Worm (Caenorhabditis elegans) whole organism, L1 larva: ENCODE results near the gene C33D9.13.

Experiments
- C04F5.9 ChIP-seq: sonication (generic microtip); optimal IDR thresholded peaks from 2 replicates; lab custom pipeline; 2016; ENCODE audit warnings: missing genetic modification characterization, missing compliant biosample characterization
- aha-1 ChIP-seq: fragments of 150-350 bp; optimal IDR thresholded peaks from 2 replicates; lab custom pipeline; 2014; ENCODE audit warnings: missing biosample characterization, missing genetic modification characterization
- ama-1 ChIP-seq: fragments of 150-350 bp; optimal IDR thresholded peaks from 2 replicates; lab custom pipeline; 2014
- blmp-1 ChIP-seq: fragments of 150-350 bp; optimal IDR thresholded peaks from 2 replicates; lab custom pipeline; 2014; ENCODE audit warnings: missing biosample characterization, missing genetic modification characterization
- ceh-82 ChIP-seq, 3 experiments: fragments of 150-350 bp in 1 of 3; sonication (generic microtip) in 2 of 3; optimal IDR thresholded peaks; 2 replicates each; lab custom pipeline; 2014 to 2017; ENCODE audit warnings: missing biosample characterization in 3 of 3, missing genetic modification characterization in 3 of 3
- ceh-88 ChIP-seq: fragments of 200-800 bp; sonication (Bioruptor generic); IDR thresholded peaks from 2 replicates; pipeline ENCODE4 v1.3.6; 2022; ENCODE audit warnings: missing genetic modification characterization, missing compliant biosample characterization
- ceh-90 ChIP-seq: sonication (generic microtip); optimal IDR thresholded peaks from 2 replicates; lab custom pipeline; 2016; ENCODE audit warnings: missing genetic modification characterization, missing compliant biosample characterization
- ces-1 ChIP-seq: fragments of 150-350 bp; optimal IDR thresholded peaks from 2 replicates; lab custom pipeline; 2014; ENCODE audit warnings: missing biosample characterization, missing genetic modification reagents, missing genetic modification characterization
- efl-1 ChIP-seq, 4 experiments: fragments of 150-350 bp; optimal IDR thresholded peaks in 3 of 4; peaks in 1 of 4; 1 replicate in 1 of 4; 2 replicates in 3 of 4; lab custom pipeline; 2014; ENCODE audit warnings: missing biosample characterization in 2 of 4, missing genetic modification characterization in 2 of 4, missing genetic modification reagents in 2 of 4
- ets-5 ChIP-seq: fragments of 200-800 bp; sonication (Bioruptor generic); IDR thresholded peaks from 2 replicates; pipeline ENCODE4 v1.3.6; 2022; ENCODE audit warnings: missing genetic modification characterization, missing compliant biosample characterization
- fkh-8 ChIP-seq: sonication (generic microtip); optimal IDR thresholded peaks from 2 replicates; lab custom pipeline; 2016; ENCODE audit warnings: mild to moderate bottlenecking, missing genetic modification characterization, missing compliant biosample characterization
- fos-1 ChIP-seq: fragments of 150-350 bp; optimal IDR thresholded peaks from 2 replicates; lab custom pipeline; 2014; ENCODE audit warnings: missing biosample characterization, missing genetic modification characterization
- hlh-17 ChIP-seq: fragments of 200-800 bp; sonication (Bioruptor generic); optimal IDR thresholded peaks from 2 replicates; lab custom pipeline; 2018; ENCODE audit warnings: missing genetic modification characterization, mild to moderate bottlenecking, missing compliant biosample characterization, moderate library complexity, borderline replicate concordance
- hlh-4 ChIP-seq: sonication (generic microtip); optimal IDR thresholded peaks from 2 replicates; lab custom pipeline; 2016; ENCODE audit warnings: mild to moderate bottlenecking, missing genetic modification characterization, missing compliant biosample characterization
- hpl-2 ChIP-seq: fragments of 150-350 bp; optimal IDR thresholded peaks from 2 replicates; lab custom pipeline; 2014; ENCODE audit warnings: missing biosample characterization, missing genetic modification reagents, missing genetic modification characterization
- irx-1 ChIP-seq: sonication (generic microtip); optimal IDR thresholded peaks from 2 replicates; lab custom pipeline; 2016; ENCODE audit warnings: missing genetic modification characterization, missing compliant biosample characterization
- isw-1 ChIP-seq: fragments of 200-800 bp; sonication (Bioruptor generic); IDR thresholded peaks from 2 replicates; pipeline ENCODE4 v1.3.6; 2022; ENCODE audit warnings: missing genetic modification characterization, missing compliant biosample characterization
- lin-13 ChIP-seq: fragments of 150-350 bp; optimal IDR thresholded peaks from 2 replicates; lab custom pipeline; 2014; ENCODE audit warnings: missing biosample characterization, missing genetic modification reagents, missing genetic modification characterization
- lin-14 ChIP-seq: fragments of 200-800 bp; sonication (Bioruptor generic); optimal IDR thresholded peaks from 2 replicates; lab custom pipeline; 2018; ENCODE audit warnings: mild to moderate bottlenecking, missing genetic modification characterization, moderate library complexity, missing compliant biosample characterization
- lin-35 ChIP-seq, 2 experiments: fragments of 150-350 bp; optimal IDR thresholded peaks; 2 replicates each; lab custom pipeline; 2014; ENCODE audit warnings: missing biosample characterization in 2 of 2, missing genetic modification characterization in 2 of 2, missing genetic modification reagents in 2 of 2
- lin-39 ChIP-seq: fragments of 150-350 bp; optimal IDR thresholded peaks from 2 replicates; lab custom pipeline; 2014; ENCODE audit warnings: missing biosample characterization, missing genetic modification reagents, missing genetic modification characterization
- lsy-2 ChIP-seq, 2 experiments: fragments of 150-350 bp; optimal IDR thresholded peaks; 2 replicates each; lab custom pipeline; 2014; ENCODE audit warnings: missing biosample characterization in 2 of 2, missing genetic modification characterization in 2 of 2
- mep-1 ChIP-seq: fragments of 150-350 bp; optimal IDR thresholded peaks from 2 replicates; lab custom pipeline; 2014; ENCODE audit warnings: missing biosample characterization, missing genetic modification characterization
- nhr-11 ChIP-seq: fragments of 150-350 bp; optimal IDR thresholded peaks from 2 replicates; lab custom pipeline; 2014; ENCODE audit warnings: missing biosample characterization, missing genetic modification characterization
- nhr-19 ChIP-seq: fragments of 200-800 bp; sonication (Bioruptor generic); conservative IDR thresholded peaks from 2 replicates; pipeline ENCODE4 v1.3.6; 2022; ENCODE audit warnings: missing genetic modification characterization, missing compliant biosample characterization
- nhr-20 ChIP-seq: sonication (generic microtip); optimal IDR thresholded peaks from 2 replicates; lab custom pipeline; 2016; ENCODE audit warnings: mild to moderate bottlenecking, missing genetic modification characterization, missing compliant biosample characterization
- nhr-237 ChIP-seq: fragments of 150-350 bp; optimal IDR thresholded peaks from 2 replicates; lab custom pipeline; 2014; ENCODE audit warnings: missing biosample characterization, missing genetic modification characterization
- nhr-28 ChIP-seq: fragments of 150-350 bp; optimal IDR thresholded peaks from 2 replicates; lab custom pipeline; 2014; ENCODE audit warnings: missing biosample characterization, missing genetic modification characterization
- nhr-47 ChIP-seq: sonication (generic microtip); optimal IDR thresholded peaks from 2 replicates; lab custom pipeline; 2016; ENCODE audit warnings: mild to moderate bottlenecking, missing genetic modification characterization, moderate library complexity, missing compliant biosample characterization
- nhr-71 ChIP-seq: sonication (generic microtip); optimal IDR thresholded peaks from 2 replicates; lab custom pipeline; 2016; ENCODE audit warnings: mild to moderate bottlenecking, missing genetic modification characterization, moderate library complexity, missing compliant biosample characterization
- nhr-85 ChIP-seq: sonication (generic microtip); peaks from one replicate; lab custom pipeline; 2016; ENCODE audit warnings: missing genetic modification characterization, inconsistent platforms, missing compliant biosample characterization
- nhr-90 ChIP-seq: sonication (generic microtip); optimal IDR thresholded peaks from 2 replicates; lab custom pipeline; 2016; ENCODE audit warnings: mild to moderate bottlenecking, missing genetic modification characterization, missing compliant biosample characterization; ENCODE audit not compliant: poor library complexity
- pag-3 ChIP-seq: sonication (generic microtip); optimal IDR thresholded peaks from 2 replicates; lab custom pipeline; 2017; ENCODE audit warnings: missing genetic modification characterization, mild to moderate bottlenecking, missing compliant biosample characterization, antibody characterized with exemption, borderline replicate concordance; ENCODE audit not compliant: insufficient read depth
- pqm-1 ChIP-seq: sonication (generic microtip); optimal IDR thresholded peaks from 3 replicates; lab custom pipeline; 2017; ENCODE audit warnings: missing biosample characterization, missing genetic modification characterization
- snpc-4 ChIP-seq: fragments of 150-350 bp; optimal IDR thresholded peaks from 2 replicates; lab custom pipeline; 2014; ENCODE audit warnings: missing biosample characterization, missing genetic modification characterization
- sox-4 ChIP-seq: sonication (generic microtip); optimal IDR thresholded peaks from 2 replicates; lab custom pipeline; 2016; ENCODE audit warnings: missing genetic modification characterization, missing compliant biosample characterization
- swsn-7 ChIP-seq: sonication (generic microtip); optimal IDR thresholded peaks from 2 replicates; lab custom pipeline; 2016; ENCODE audit warnings: missing genetic modification characterization, missing compliant biosample characterization
- tbx-2 ChIP-seq: sonication (generic microtip); optimal IDR thresholded peaks from 2 replicates; lab custom pipeline; 2016; ENCODE audit warnings: missing genetic modification characterization, missing compliant biosample characterization
- unc-130 ChIP-seq: fragments of 150-350 bp; optimal IDR thresholded peaks from 2 replicates; lab custom pipeline; 2017; ENCODE audit warnings: missing biosample characterization, missing genetic modification characterization, inconsistent platforms
- unc-30 ChIP-seq: sonication (generic microtip); optimal IDR thresholded peaks from 2 replicates; lab custom pipeline; 2017; ENCODE audit warnings: missing biosample characterization, missing genetic modification characterization
- unc-62 ChIP-seq: fragments of 150-350 bp; optimal IDR thresholded peaks from 2 replicates; lab custom pipeline; 2014; ENCODE audit warnings: missing biosample characterization, missing genetic modification reagents, missing genetic modification characterization
- unc-86 ChIP-seq: sonication (generic microtip); optimal IDR thresholded peaks from 2 replicates; lab custom pipeline; 2016; ENCODE audit warnings: missing genetic modification characterization, missing compliant biosample characterization
- vab-15 ChIP-seq: sonication (generic microtip); optimal IDR thresholded peaks from 2 replicates; lab custom pipeline; 2017; ENCODE audit warnings: missing genotype, mild to moderate bottlenecking, missing genetic modification characterization, missing compliant biosample characterization

C33D9.13 gene

ce11 chrIV:8740952-8741438 lies 44.1 kb downstream of the C33D9.13 start, which contains the start of gene F21D5.6:
TSS of gene F21D5.6 (minus strand) at chrIV:8741388.
- TF ChIP-seq lsy-2 (tag; optimal IDR thresholded peaks at IDR 0.05; lab: Kevin White, UChicago) (no peak), vab-15 (tag; lab: Kevin White, UChicago) (no peak), nhr-71 (tag; lab: Kevin White, UChicago) (no peak), nhr-20 (tag; lab: Kevin White, UChicago) (no peak), blmp-1 (tag; lab: Kevin White, UChicago) (no peak), ets-5 (GFP tag; lab: Robert Waterston, UW) (no peak), efl-1 (optimal IDR thresholded peaks at IDR 0.05; lab: Kevin White, UChicago) (no peak), efl-1 (GFP tag; optimal IDR thresholded peaks at IDR 0.05 in 1 of 2; lab: Kevin White, UChicago) (no peak), lin-39 (tag; lab: Kevin White, UChicago) (no peak), lin-13 (no peak), ama-1 (lab: Kevin White, UChicago) (no peak), C04F5.9 (tag; lab: Kevin White, UChicago) (no peak), ceh-90 (tag; lab: Kevin White, UChicago) (no peak)
- TF ChIP-seq, all 84 proteins: peak for 0

ce11 chrIV:8739926-8740325 lies 45.2 kb downstream of the C33D9.13 start, which contains the start of gene mrps-33:
TSS of gene mrps-33 (minus strand) at chrIV:8740026.
- TF ChIP-seq nhr-90: no peak
- no peak for TF ChIP-seq unc-62 (GFP tag; lab: Kevin White, UChicago)
- TF ChIP-seq lin-14 (GFP tag; lab: Kevin White, UChicago): no peak
- no peak for TF ChIP-seq fos-1 (tag; lab: Kevin White, UChicago)
- TF ChIP-seq nhr-47 (tag; lab: Kevin White, UChicago): no peak
- TF ChIP-seq nhr-237 (tag; lab: Kevin White, UChicago): no peak
- TF ChIP-seq snpc-4: no peak
- no peak for TF ChIP-seq sox-4 (tag; lab: Kevin White, UChicago)
- TF ChIP-seq ets-5 (GFP tag; lab: Robert Waterston, UW): no peak
- no peak for TF ChIP-seq hlh-17 (GFP tag; lab: Kevin White, UChicago)
- TF ChIP-seq hpl-2 (GFP tag; lab: Kevin White, UChicago): no peak
- TF ChIP-seq ces-1 (GFP tag; lab: Kevin White, UChicago): no peak
- TF ChIP-seq unc-86 (tag; lab: Kevin White, UChicago): no peak
- no peak for TF ChIP-seq nhr-11
- no peak for TF ChIP-seq tbx-2
- TF ChIP-seq unc-130 (tag; lab: Kevin White, UChicago): no peak

ce11 chrIV:8739294-8739693 lies 45.8 kb downstream of the C33D9.13 start, which contains the start of gene F21D5.5:
TSS of gene F21D5.5 (minus strand) at chrIV:8739394.
- TF ChIP-seq nhr-19 (no peak), lin-35 (GFP tag; optimal IDR thresholded peaks at IDR 0.05; lab: Kevin White, UChicago) (no peak), efl-1 (optimal IDR thresholded peaks at IDR 0.05; lab: Kevin White, UChicago) (no peak), efl-1 (GFP tag; optimal IDR thresholded peaks at IDR 0.05 in 1 of 2; lab: Kevin White, UChicago) (no peak), nhr-28 (tag; lab: Kevin White, UChicago) (no peak), ceh-88 (no peak), aha-1 (no peak)

- no peak for TF ChIP-seq pag-3 (tag; lab: Kevin White, UChicago)
- TF ChIP-seq unc-62 (GFP tag; lab: Kevin White, UChicago): no peak
- TF ChIP-seq irx-1: no peak
- TF ChIP-seq ama-1 (lab: Kevin White, UChicago): no peak
- no peak for TF ChIP-seq efl-1 (optimal IDR thresholded peaks at IDR 0.05; lab: Kevin White, UChicago)
- TF ChIP-seq efl-1 (GFP tag; optimal IDR thresholded peaks at IDR 0.05 in 1 of 2; lab: Kevin White, UChicago): peak in 1 of 2 experiments; percentile 45
- TF ChIP-seq, all 84 proteins: peak for 1
These were observed 47.3 kb downstream of the C33D9.13 start, which contains the start of gene F21D5.4 for ce11 chrIV:8737787-8738186. TSS of gene F21D5.4 (plus strand) at chrIV:8738087.

- no peak for TF ChIP-seq isw-1 (GFP tag; lab: Robert Waterston, UW)
- TF ChIP-seq nhr-71 (tag; lab: Kevin White, UChicago): no peak
- no peak for TF ChIP-seq mep-1 (tag; lab: Kevin White, UChicago)
- no peak for TF ChIP-seq nhr-90
- TF ChIP-seq vab-15 (tag; lab: Kevin White, UChicago): no peak
- TF ChIP-seq lin-35 (GFP tag; optimal IDR thresholded peaks at IDR 0.05; lab: Kevin White, UChicago): peak; percentile 17 to 21
- TF ChIP-seq unc-130 (tag; lab: Kevin White, UChicago): no peak
- TF ChIP-seq swsn-7 (tag; lab: Kevin White, UChicago): peak; percentile 4
- no peak for TF ChIP-seq sox-4 (tag; lab: Kevin White, UChicago)
- TF ChIP-seq efl-1 (optimal IDR thresholded peaks at IDR 0.05; lab: Kevin White, UChicago): peak; percentile 25 to 38
- no peak for TF ChIP-seq efl-1 (GFP tag; optimal IDR thresholded peaks at IDR 0.05 in 1 of 2; lab: Kevin White, UChicago)
- TF ChIP-seq pqm-1: no peak
- peak; percentile 72 for TF ChIP-seq nhr-85
- no peak for TF ChIP-seq ceh-82 (tag; optimal IDR thresholded peaks at IDR 0.05; lab: Kevin White, UChicago)
- TF ChIP-seq lsy-2 (tag; optimal IDR thresholded peaks at IDR 0.05; lab: Kevin White, UChicago): peak in 1 of 2 experiments; percentile 31
- no peak for TF ChIP-seq unc-30 (tag; lab: Kevin White, UChicago)
- no peak for TF ChIP-seq hlh-4 (tag; lab: Kevin White, UChicago)
- TF ChIP-seq ces-1 (GFP tag; lab: Kevin White, UChicago): no peak
- TF ChIP-seq fkh-8 (tag; lab: Kevin White, UChicago): no peak
- TF ChIP-seq, all 84 proteins: peak for 5
These were observed 47.7 kb downstream of the C33D9.13 start for ce11 chrIV:8737354-8737753.
